Worm (Caenorhabditis elegans) whole organism, L1 larva: ENCODE data around the gene F58B4.7.

Experiments
- aly-2 ChIP-seq: fragments of 150-350 bp; optimal IDR thresholded peaks from 2 replicates; lab custom pipeline; 2014; ENCODE audit warnings: missing biosample characterization, missing genetic modification characterization
- ama-1 ChIP-seq: fragments of 150-350 bp; optimal IDR thresholded peaks from 2 replicates; lab custom pipeline; 2014
- ceh-8 ChIP-seq: fragments of 200-800 bp; sonication (Bioruptor generic); optimal IDR thresholded peaks from 2 replicates; lab custom pipeline; 2018; ENCODE audit warnings: mild to moderate bottlenecking, missing genetic modification characterization, moderate library complexity, missing compliant biosample characterization
- ceh-82 ChIP-seq, 3 experiments: fragments of 150-350 bp in 1 of 3; sonication (generic microtip) in 2 of 3; optimal IDR thresholded peaks; 2 replicates each; lab custom pipeline; 2014 to 2017; ENCODE audit warnings: missing biosample characterization in 3 of 3, missing genetic modification characterization in 3 of 3
- elt-2 ChIP-seq: sonication (generic microtip); optimal IDR thresholded peaks from 2 replicates; lab custom pipeline; 2016; ENCODE audit warnings: missing genetic modification characterization, mild to moderate bottlenecking, inconsistent platforms, missing compliant biosample characterization, missing genetic modification reagents
- nhr-19 ChIP-seq: fragments of 200-800 bp; sonication (Bioruptor generic); conservative IDR thresholded peaks from 2 replicates; pipeline ENCODE4 v1.3.6; 2022; ENCODE audit warnings: missing genetic modification characterization, missing compliant biosample characterization
- nhr-77 ChIP-seq: fragments of 150-350 bp; optimal IDR thresholded peaks from 2 replicates; lab custom pipeline; 2014; ENCODE audit warnings: missing biosample characterization, missing genetic modification characterization
- snpc-4 ChIP-seq: fragments of 150-350 bp; optimal IDR thresholded peaks from 2 replicates; lab custom pipeline; 2014; ENCODE audit warnings: missing biosample characterization, missing genetic modification characterization
- tbx-2 ChIP-seq: sonication (generic microtip); optimal IDR thresholded peaks from 2 replicates; lab custom pipeline; 2016; ENCODE audit warnings: missing genetic modification characterization, missing compliant biosample characterization
- unc-62 ChIP-seq: fragments of 150-350 bp; optimal IDR thresholded peaks from 2 replicates; lab custom pipeline; 2014; ENCODE audit warnings: missing biosample characterization, missing genetic modification reagents, missing genetic modification characterization
- zag-1 ChIP-seq: fragments of 150-350 bp; optimal IDR thresholded peaks from 2 replicates; lab custom pipeline; 2014; ENCODE audit warnings: missing biosample characterization, missing genetic modification characterization

DNA sequence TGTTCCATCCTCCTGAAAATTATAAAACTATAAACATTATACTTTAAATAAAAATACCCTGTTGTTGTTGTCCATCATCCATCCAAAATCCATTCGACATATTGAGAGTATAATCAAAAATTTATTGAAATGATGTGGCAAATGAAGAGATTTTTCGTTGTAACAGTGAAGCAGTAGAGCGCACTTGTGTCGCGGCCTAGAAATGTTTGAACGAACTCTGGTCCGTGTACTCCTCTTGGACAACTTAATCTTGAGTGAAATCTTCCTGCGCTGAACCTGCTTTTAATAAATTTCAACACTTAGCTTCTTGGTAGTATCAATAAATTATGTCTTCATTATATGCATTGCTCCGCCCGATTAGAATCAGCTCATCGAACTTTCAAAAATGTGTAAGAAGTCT lies 28.5 kb downstream of the F58B4.7 start, which contains the start of the genes F32D8.14 and F32D8.5:
- peak; percentile 51 for TF ChIP-seq snpc-4 (tag; lab: Kevin White, UChicago)
- peak; percentile 67 for TF ChIP-seq nhr-77 (tag; lab: Kevin White, UChicago)
- TF ChIP-seq ceh-82 (tag; optimal IDR thresholded peaks at IDR 0.05; lab: Kevin White, UChicago), result peak; percentile 56 to 84 (median 76)
- peak; percentile 53 for TF ChIP-seq elt-2 (tag; lab: Kevin White, UChicago)
- no peak for TF ChIP-seq ama-1
- TF ChIP-seq zag-1 (tag; lab: Kevin White, UChicago), result no peak
- TF ChIP-seq aly-2 (tag; lab: Kevin White, UChicago), result peak; percentile 4
- peak; percentile 86 for TF ChIP-seq nhr-19 (GFP tag; lab: Robert Waterston, UW)
- TF ChIP-seq tbx-2, result peak; percentile 90
- peak; percentile 51 for TF ChIP-seq ceh-8 (GFP tag; lab: Kevin White, UChicago)
- no peak for TF ChIP-seq unc-62 (GFP tag; lab: Kevin White, UChicago)
